Worm (Caenorhabditis elegans): ENCODE measurements around the gene trpl-2.

- TF ChIP-seq bed-1 (GFP tag; IDR thresholded peaks at IDR 0.05) (no peak), dpl-1 (GFP tag; optimal IDR thresholded peaks at IDR 0.05) (no peak), bed-2 (GFP tag; IDR thresholded peaks at IDR 0.05) (no peak), rcor-1 (GFP tag; IDR thresholded peaks at IDR 0.05) (no peak), fkh-3 (tag; optimal IDR thresholded peaks at IDR 0.05) (no peak), B0261.1 (tag; optimal IDR thresholded peaks at IDR 0.05) (no peak), ztf-3 (GFP tag; optimal IDR thresholded peaks at IDR 0.05) (no peak), nhr-90 (tag; optimal IDR thresholded peaks at IDR 0.05) (no peak), egl-44 (GFP tag; IDR thresholded peaks at IDR 0.05) (no peak), gei-17 (GFP tag; optimal IDR thresholded peaks at IDR 0.05) (no peak), ama-1 (optimal IDR thresholded peaks at IDR 0.05) (no peak), ama-1 (GFP tag; optimal IDR thresholded peaks at IDR 0.05) (no peak), efl-1 (GFP tag; optimal IDR thresholded peaks at IDR 0.05) (no peak), mcd-1 (GFP tag; IDR thresholded peaks at IDR 0.05) (no peak), ceh-27 (GFP tag; optimal IDR thresholded peaks at IDR 0.05) (no peak)
These were observed 42.4 kb upstream of the trpl-2 start, which contains the start of gene F15E6.6 for ce11 chrIV:4284020-4284419.
